Worm (Caenorhabditis elegans) whole organism, late embryonic: Measurements from ENCODE around the gene B0303.7.

Experiments
- elt-2 ChIP-seq: sonication (generic microtip); optimal IDR thresholded peaks from 2 replicates; lab custom pipeline; 2016; ENCODE audit warnings: missing genetic modification reagents, missing genetic modification characterization, missing compliant biosample characterization
- eyg-1 ChIP-seq: sonication (generic microtip); optimal IDR thresholded peaks from 2 replicates; lab custom pipeline; 2016; ENCODE audit warnings: missing genotype, missing genetic modification characterization, missing compliant biosample characterization
- npax-4 ChIP-seq: sonication (generic microtip); optimal IDR thresholded peaks from 2 replicates; lab custom pipeline; 2016; ENCODE audit warnings: missing genetic modification characterization, missing compliant biosample characterization
- unc-86 ChIP-seq: sonication (generic microtip); optimal IDR thresholded peaks from 2 replicates; lab custom pipeline; 2016; ENCODE audit warnings: missing genetic modification characterization, missing compliant biosample characterization

- TF ChIP-seq npax-4 (tag; lab: Kevin White, UChicago), result no peak
- no peak for TF ChIP-seq unc-86 (tag; lab: Kevin White, UChicago)
- TF ChIP-seq elt-2 (tag; lab: Kevin White, UChicago), result no peak
- TF ChIP-seq eyg-1 (tag; lab: Kevin White, UChicago), result no peak
Measured at ce11 chrIII:8738289-8738688, 44.9 kb downstream of the B0303.7 start.
